Fruit fly (Drosophila melanogaster) whole organism, prepupa: ENCODE data around the gene Phae2.

Experiments
- CG8319 ChIP-seq: fragments of 200-800 bp; sonication (Bioruptor generic); optimal IDR thresholded peaks from 3 replicates; lab custom pipeline; 2016; ENCODE audit warnings: missing biosample characterization, missing genetic modification characterization
- Ets96B ChIP-seq: fragments of 200-800 bp; optimal IDR thresholded peaks from 2 replicates; lab custom pipeline; 2019; ENCODE audit warnings: missing biosample characterization, mild to moderate bottlenecking, missing genetic modification characterization, moderate library complexity
- eg ChIP-seq: fragments of 200-800 bp; sonication (Bioruptor generic); IDR thresholded peaks from 3 replicates; pipeline ENCODE4 v1.3.6; 2022; ENCODE audit warnings: missing biosample characterization, missing genetic modification characterization
- fkh ChIP-seq: fragments of 200-800 bp; sonication (Bioruptor generic); optimal IDR thresholded peaks from 3 replicates; lab custom pipeline; 2017; ENCODE audit warnings: missing biosample characterization, mild to moderate bottlenecking, missing genetic modification characterization, moderate library complexity

DNA sequence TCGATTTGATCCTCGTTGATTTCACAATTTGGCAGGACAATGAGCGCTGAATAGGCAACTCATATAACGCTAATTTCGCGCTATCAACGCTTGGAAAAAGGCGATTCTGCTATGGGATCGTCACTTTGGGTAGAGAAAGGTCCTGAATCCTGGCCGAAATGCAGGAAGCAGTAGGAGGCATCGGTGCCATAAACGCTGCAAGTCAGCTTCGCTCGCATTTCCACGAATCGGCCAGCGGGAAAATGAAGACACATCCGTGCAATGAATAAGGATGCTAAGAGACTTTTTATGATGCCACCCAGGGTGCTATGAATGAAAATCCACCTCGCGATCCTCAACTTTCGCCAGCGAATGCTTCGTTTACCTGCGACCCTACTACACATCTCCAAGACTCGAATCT, 23.5 kb upstream of the Phae2 start:
- TF ChIP-seq eg (GFP tag; lab: Robert Waterston, UW) (no peak), fkh (GFP tag; lab: Kevin White, UChicago) (no peak), CG8319 (GFP tag; lab: Kevin White, UChicago) (no peak), Ets96B (no peak)
